Worm (Caenorhabditis elegans) whole organism, L1 larva: ENCODE data around the gene srj-21.
A peak's percentile ranks its signal among the peaks of the same experiment; 100 is the strongest.

ENCODE experiments used
- C04F5.9 ChIP-seq: sonication (generic microtip); optimal IDR thresholded peaks from 2 replicates; lab custom pipeline; 2016; ENCODE audit warnings: missing genetic modification characterization, missing compliant biosample characterization
- C16A3.4 ChIP-seq: fragments of 150-350 bp; optimal IDR thresholded peaks from 2 replicates; lab custom pipeline; 2014; ENCODE audit warnings: missing biosample characterization, missing genetic modification characterization
- C34B4.2 ChIP-seq: sonication (generic microtip); optimal IDR thresholded peaks from 2 replicates; lab custom pipeline; 2017; ENCODE audit warnings: mild to moderate bottlenecking, missing genetic modification characterization, missing compliant biosample characterization
- F16B12.6 ChIP-seq: fragments of 150-350 bp; optimal IDR thresholded peaks from 2 replicates; lab custom pipeline; 2014; ENCODE audit warnings: missing biosample characterization, missing genetic modification characterization
- Y116A8C.19 ChIP-seq: sonication (generic microtip); optimal IDR thresholded peaks from 2 replicates; lab custom pipeline; 2016; ENCODE audit warnings: missing compliant biosample characterization, missing genetic modification characterization, borderline replicate concordance
- aha-1 ChIP-seq: fragments of 150-350 bp; optimal IDR thresholded peaks from 2 replicates; lab custom pipeline; 2014; ENCODE audit warnings: missing biosample characterization, missing genetic modification characterization
- alr-1 ChIP-seq: fragments of 200-800 bp; sonication (Bioruptor generic); optimal IDR thresholded peaks from 2 replicates; lab custom pipeline; 2018; ENCODE audit warnings: borderline replicate concordance, mild to moderate bottlenecking, missing genetic modification characterization, missing compliant biosample characterization
- blmp-1 ChIP-seq: fragments of 150-350 bp; optimal IDR thresholded peaks from 2 replicates; lab custom pipeline; 2014; ENCODE audit warnings: missing biosample characterization, missing genetic modification characterization
- ceh-63 ChIP-seq: fragments of 200-800 bp; sonication (Bioruptor generic); optimal IDR thresholded peaks from 2 replicates; lab custom pipeline; 2018; ENCODE audit warnings: mild to moderate bottlenecking, missing genetic modification characterization, missing compliant biosample characterization
- ceh-90 ChIP-seq: sonication (generic microtip); optimal IDR thresholded peaks from 2 replicates; lab custom pipeline; 2016; ENCODE audit warnings: missing genetic modification characterization, missing compliant biosample characterization
- dsc-1 ChIP-seq: sonication (generic microtip); optimal IDR thresholded peaks from 2 replicates; lab custom pipeline; 2016; ENCODE audit warnings: mild to moderate bottlenecking, missing genetic modification characterization, missing compliant biosample characterization
- efl-1 ChIP-seq, 4 experiments: fragments of 150-350 bp; optimal IDR thresholded peaks in 3 of 4; peaks in 1 of 4; 1 replicate in 1 of 4; 2 replicates in 3 of 4; lab custom pipeline; 2014; ENCODE audit warnings: missing biosample characterization in 2 of 4, missing genetic modification characterization in 2 of 4, missing genetic modification reagents in 2 of 4
- egl-13 ChIP-seq: sonication (generic microtip); optimal IDR thresholded peaks from 2 replicates; lab custom pipeline; 2016; ENCODE audit warnings: missing genotype, missing genetic modification reagents, missing genetic modification characterization, missing compliant biosample characterization
- egl-27 ChIP-seq, 2 experiments: fragments of 150-350 bp in 1 of 2; sonication (generic microtip); optimal IDR thresholded peaks; 3 replicates each; lab custom pipeline; 2017 to 2018; ENCODE audit warnings: missing biosample characterization in 2 of 2, missing genetic modification characterization in 2 of 2, missing genetic modification reagents in 2 of 2
- ets-5 ChIP-seq: fragments of 200-800 bp; sonication (Bioruptor generic); IDR thresholded peaks from 2 replicates; pipeline ENCODE4 v1.3.6; 2022; ENCODE audit warnings: missing genetic modification characterization, missing compliant biosample characterization
- fkh-4 ChIP-seq: sonication (generic microtip); optimal IDR thresholded peaks from 2 replicates; lab custom pipeline; 2016; ENCODE audit warnings: missing compliant biosample characterization, missing genetic modification characterization, borderline replicate concordance
- fkh-8 ChIP-seq: sonication (generic microtip); optimal IDR thresholded peaks from 2 replicates; lab custom pipeline; 2016; ENCODE audit warnings: mild to moderate bottlenecking, missing genetic modification characterization, missing compliant biosample characterization
- hlh-17 ChIP-seq: fragments of 200-800 bp; sonication (Bioruptor generic); optimal IDR thresholded peaks from 2 replicates; lab custom pipeline; 2018; ENCODE audit warnings: missing genetic modification characterization, mild to moderate bottlenecking, missing compliant biosample characterization, moderate library complexity, borderline replicate concordance
- hpl-2 ChIP-seq: fragments of 150-350 bp; optimal IDR thresholded peaks from 2 replicates; lab custom pipeline; 2014; ENCODE audit warnings: missing biosample characterization, missing genetic modification reagents, missing genetic modification characterization
- irx-1 ChIP-seq: sonication (generic microtip); optimal IDR thresholded peaks from 2 replicates; lab custom pipeline; 2016; ENCODE audit warnings: missing genetic modification characterization, missing compliant biosample characterization
- isw-1 ChIP-seq: fragments of 200-800 bp; sonication (Bioruptor generic); IDR thresholded peaks from 2 replicates; pipeline ENCODE4 v1.3.6; 2022; ENCODE audit warnings: missing genetic modification characterization, missing compliant biosample characterization
- jun-1 ChIP-seq: fragments of 150-350 bp; optimal IDR thresholded peaks from 2 replicates; lab custom pipeline; 2014; ENCODE audit warnings: missing biosample characterization, missing genetic modification reagents, missing genetic modification characterization
- lin-13 ChIP-seq: fragments of 150-350 bp; optimal IDR thresholded peaks from 2 replicates; lab custom pipeline; 2014; ENCODE audit warnings: missing biosample characterization, missing genetic modification reagents, missing genetic modification characterization
- lin-14 ChIP-seq: fragments of 200-800 bp; sonication (Bioruptor generic); optimal IDR thresholded peaks from 2 replicates; lab custom pipeline; 2018; ENCODE audit warnings: mild to moderate bottlenecking, missing genetic modification characterization, moderate library complexity, missing compliant biosample characterization
- lin-35 ChIP-seq, 2 experiments: fragments of 150-350 bp; optimal IDR thresholded peaks; 2 replicates each; lab custom pipeline; 2014; ENCODE audit warnings: missing biosample characterization in 2 of 2, missing genetic modification characterization in 2 of 2, missing genetic modification reagents in 2 of 2
- lir-3 ChIP-seq: sonication (generic microtip); optimal IDR thresholded peaks from 2 replicates; lab custom pipeline; 2016; ENCODE audit warnings: mild to moderate bottlenecking, missing genetic modification characterization, moderate library complexity, missing compliant biosample characterization; ENCODE audit not compliant: poor library complexity
- mab-9 ChIP-seq: fragments of 200-800 bp; sonication (Bioruptor generic); IDR thresholded peaks from 2 replicates; pipeline ENCODE4 v1.3.6; 2022; ENCODE audit warnings: missing genetic modification reagents, missing genetic modification characterization, missing compliant biosample characterization
- mdl-1 ChIP-seq, 2 experiments: fragments of 150-350 bp; optimal IDR thresholded peaks; 2 replicates each; lab custom pipeline; 2014 to 2017; ENCODE audit warnings: missing biosample characterization in 2 of 2, missing genetic modification characterization in 2 of 2, inconsistent platforms in 1 of 2
- mep-1 ChIP-seq: fragments of 150-350 bp; optimal IDR thresholded peaks from 2 replicates; lab custom pipeline; 2014; ENCODE audit warnings: missing biosample characterization, missing genetic modification characterization
- nhr-19 ChIP-seq: fragments of 200-800 bp; sonication (Bioruptor generic); conservative IDR thresholded peaks from 2 replicates; pipeline ENCODE4 v1.3.6; 2022; ENCODE audit warnings: missing genetic modification characterization, missing compliant biosample characterization
- nhr-20 ChIP-seq: sonication (generic microtip); optimal IDR thresholded peaks from 2 replicates; lab custom pipeline; 2016; ENCODE audit warnings: mild to moderate bottlenecking, missing genetic modification characterization, missing compliant biosample characterization
- nhr-28 ChIP-seq: fragments of 150-350 bp; optimal IDR thresholded peaks from 2 replicates; lab custom pipeline; 2014; ENCODE audit warnings: missing biosample characterization, missing genetic modification characterization
- nhr-71 ChIP-seq: sonication (generic microtip); optimal IDR thresholded peaks from 2 replicates; lab custom pipeline; 2016; ENCODE audit warnings: mild to moderate bottlenecking, missing genetic modification characterization, moderate library complexity, missing compliant biosample characterization
- nhr-77 ChIP-seq: fragments of 150-350 bp; optimal IDR thresholded peaks from 2 replicates; lab custom pipeline; 2014; ENCODE audit warnings: missing biosample characterization, missing genetic modification characterization
- nhr-85 ChIP-seq: sonication (generic microtip); peaks from one replicate; lab custom pipeline; 2016; ENCODE audit warnings: missing genetic modification characterization, inconsistent platforms, missing compliant biosample characterization
- nhr-90 ChIP-seq: sonication (generic microtip); optimal IDR thresholded peaks from 2 replicates; lab custom pipeline; 2016; ENCODE audit warnings: mild to moderate bottlenecking, missing genetic modification characterization, missing compliant biosample characterization; ENCODE audit not compliant: poor library complexity
- pag-3 ChIP-seq: sonication (generic microtip); optimal IDR thresholded peaks from 2 replicates; lab custom pipeline; 2017; ENCODE audit warnings: missing genetic modification characterization, mild to moderate bottlenecking, missing compliant biosample characterization, antibody characterized with exemption, borderline replicate concordance; ENCODE audit not compliant: insufficient read depth
- pax-3 ChIP-seq: fragments of 200-800 bp; sonication (Bioruptor generic); optimal IDR thresholded peaks from 2 replicates; lab custom pipeline; 2018; ENCODE audit warnings: mild to moderate bottlenecking, missing genetic modification characterization, moderate library complexity, missing compliant biosample characterization
- skn-1 ChIP-seq: fragments of 150-350 bp; optimal IDR thresholded peaks from 2 replicates; lab custom pipeline; 2014; ENCODE audit warnings: missing biosample characterization, missing genetic modification characterization
- snu-23 ChIP-seq: sonication (generic microtip); optimal IDR thresholded peaks from 2 replicates; lab custom pipeline; 2016; ENCODE audit warnings: missing genetic modification characterization, missing compliant biosample characterization
- sptf-1 ChIP-seq: fragments of 150-350 bp; optimal IDR thresholded peaks from 2 replicates; lab custom pipeline; 2014; ENCODE audit warnings: missing biosample characterization, missing genetic modification characterization
- tbx-2 ChIP-seq: sonication (generic microtip); optimal IDR thresholded peaks from 2 replicates; lab custom pipeline; 2016; ENCODE audit warnings: missing genetic modification characterization, missing compliant biosample characterization
- tlp-1 ChIP-seq: fragments of 150-350 bp; optimal IDR thresholded peaks from 2 replicates; lab custom pipeline; 2014; ENCODE audit warnings: missing biosample characterization, missing genetic modification characterization
- unc-130 ChIP-seq: fragments of 150-350 bp; optimal IDR thresholded peaks from 2 replicates; lab custom pipeline; 2017; ENCODE audit warnings: missing biosample characterization, missing genetic modification characterization, inconsistent platforms
- unc-62 ChIP-seq: fragments of 150-350 bp; optimal IDR thresholded peaks from 2 replicates; lab custom pipeline; 2014; ENCODE audit warnings: missing biosample characterization, missing genetic modification reagents, missing genetic modification characterization
- unc-86 ChIP-seq: sonication (generic microtip); optimal IDR thresholded peaks from 2 replicates; lab custom pipeline; 2016; ENCODE audit warnings: missing genetic modification characterization, missing compliant biosample characterization
- vab-15 ChIP-seq: sonication (generic microtip); optimal IDR thresholded peaks from 2 replicates; lab custom pipeline; 2017; ENCODE audit warnings: missing genotype, mild to moderate bottlenecking, missing genetic modification characterization, missing compliant biosample characterization
- zag-1 ChIP-seq: fragments of 150-350 bp; optimal IDR thresholded peaks from 2 replicates; lab custom pipeline; 2014; ENCODE audit warnings: missing biosample characterization, missing genetic modification characterization
- ztf-11 ChIP-seq, 2 experiments: sonication (generic microtip); optimal IDR thresholded peaks; 2 replicates each; lab custom pipeline; 2016 to 2017; ENCODE audit warnings: missing genetic modification characterization in 2 of 2, missing biosample characterization in 1 of 2, missing compliant biosample characterization in 1 of 2
- ztf-4 ChIP-seq: fragments of 150-350 bp; optimal IDR thresholded peaks from 2 replicates; lab custom pipeline; 2014; ENCODE audit warnings: missing biosample characterization, missing genetic modification characterization

srj-21 gene

ce11 chrV:10725424-10725951 lies 19.6 kb upstream of the srj-21 start:
- TF ChIP-seq blmp-1 (tag; lab: Kevin White, UChicago) = peak; percentile 53
- TF ChIP-seq mdl-1 (tag; optimal IDR thresholded peaks at IDR 0.05; lab: Kevin White, UChicago) = peak in 1 of 2 experiments; percentile 26
- TF ChIP-seq efl-1 (optimal IDR thresholded peaks at IDR 0.05; lab: Kevin White, UChicago) = no peak
- peak in 1 of 2 experiments; percentile 63 for TF ChIP-seq efl-1 (GFP tag; optimal IDR thresholded peaks at IDR 0.05 in 1 of 2; lab: Kevin White, UChicago)
- TF ChIP-seq unc-130 (tag; lab: Kevin White, UChicago) = peak; percentile 21
- TF ChIP-seq dsc-1 (tag; lab: Kevin White, UChicago) = no peak
- TF ChIP-seq nhr-71 (tag; lab: Kevin White, UChicago) = peak; percentile 30
- TF ChIP-seq unc-86 (tag; lab: Kevin White, UChicago) = no peak
- peak; percentile 62 for TF ChIP-seq nhr-85 (tag; lab: Kevin White, UChicago)
- TF ChIP-seq lin-35 (GFP tag; optimal IDR thresholded peaks at IDR 0.05; lab: Kevin White, UChicago) = peak in 1 of 2 experiments; percentile 31
- TF ChIP-seq nhr-20 (tag; lab: Kevin White, UChicago) = peak; percentile 12
- TF ChIP-seq Y116A8C.19 (tag; lab: Kevin White, UChicago) = no peak
- peak; percentile 10 for TF ChIP-seq lin-14 (GFP tag; lab: Kevin White, UChicago)
- no peak for TF ChIP-seq pag-3

ce11 chrV:10726691-10727090 lies 18.4 kb upstream of the srj-21 start:
- TF ChIP-seq isw-1 (no peak), hlh-17 (GFP tag; lab: Kevin White, UChicago) (no peak), nhr-77 (tag; lab: Kevin White, UChicago) (peak; percentile 46), unc-62 (GFP tag; lab: Kevin White, UChicago) (no peak), irx-1 (no peak), tlp-1 (tag; lab: Kevin White, UChicago) (no peak), zag-1 (tag; lab: Kevin White, UChicago) (no peak), ceh-63 (GFP tag; lab: Kevin White, UChicago) (no peak), nhr-90 (peak; percentile 19), tbx-2 (tag; lab: Kevin White, UChicago) (peak; percentile 70), mep-1 (tag; lab: Kevin White, UChicago) (no peak), nhr-28 (tag; lab: Kevin White, UChicago) (no peak), F16B12.6 (no peak), sptf-1 (tag; lab: Kevin White, UChicago) (no peak), fkh-4 (tag; lab: Kevin White, UChicago) (no peak), ceh-90 (tag; lab: Kevin White, UChicago) (no peak), C04F5.9 (tag; lab: Kevin White, UChicago) (no peak), pax-3 (no peak), nhr-19 (GFP tag; lab: Robert Waterston, UW) (0 out of 2 replicates have a peak, but pooled peaks have one; percentile 6), alr-1 (tag; lab: Kevin White, UChicago) (no peak), egl-13 (no peak), fkh-8 (tag; lab: Kevin White, UChicago) (no peak), ets-5 (GFP tag; lab: Robert Waterston, UW) (no peak), lin-13 (no peak), aha-1 (no peak), skn-1 (no peak), C34B4.2 (tag; lab: Kevin White, UChicago) (no peak), ztf-11 (tag; optimal IDR thresholded peaks at IDR 0.05; lab: Kevin White, UChicago) (no peak), egl-27 (tag; optimal IDR thresholded peaks at IDR 0.05; lab: Kevin White, UChicago) (no peak), ztf-4 (tag; lab: Kevin White, UChicago) (no peak), mab-9 (GFP tag; lab: Robert Waterston, UW) (no peak), pag-3 (no peak), nhr-20 (tag; lab: Kevin White, UChicago) (peak; percentile 78), C16A3.4 (tag; lab: Kevin White, UChicago) (no peak), lir-3 (tag; lab: Kevin White, UChicago) (no peak), jun-1 (tag; lab: Kevin White, UChicago) (peak; percentile 53), vab-15 (no peak), hpl-2 (GFP tag; lab: Kevin White, UChicago) (no peak), unc-86 (tag; lab: Kevin White, UChicago) (no peak), snu-23 (GFP tag; lab: Kevin White, UChicago) (peak; percentile 11)
